Worm (Caenorhabditis elegans) whole organism, early embryonic: Measurements from ENCODE around the gene F43C11.4.

Experiments
- flt-1 ChIP-seq: fragments of 200-800 bp; sonication (Bioruptor generic); IDR thresholded peaks from 2 replicates; pipeline ENCODE4 v1.3.6; 2022; ENCODE audit warnings: missing genetic modification characterization, missing compliant biosample characterization
- hmg-4 ChIP-seq: fragments of 200-800 bp; sonication (Bioruptor generic); optimal IDR thresholded peaks from 2 replicates; lab custom pipeline; 2018; ENCODE audit warnings: mild to moderate bottlenecking, missing genetic modification characterization, missing compliant biosample characterization
- scrt-1 ChIP-seq: fragments of 200-800 bp; sonication (Bioruptor generic); IDR thresholded peaks from 2 replicates; pipeline ENCODE4 v1.3.6; 2022; ENCODE audit warnings: missing genetic modification characterization, missing compliant biosample characterization
- tbx-37 ChIP-seq: fragments of 200-800 bp; sonication (Bioruptor generic); conservative IDR thresholded peaks from 2 replicates; pipeline ENCODE4 v1.3.6; 2022; ENCODE audit warnings: missing genetic modification reagents, missing genetic modification characterization, missing compliant biosample characterization
- tra-4 ChIP-seq: sonication (generic microtip); optimal IDR thresholded peaks from 2 replicates; lab custom pipeline; 2017; ENCODE audit warnings: missing genetic modification characterization, missing compliant biosample characterization

ce11 chrII:2330462-2330861 is 16.3 kb upstream of the F43C11.4 start:
- TF ChIP-seq flt-1 (GFP tag; lab: Robert Waterston, UW): no peak
- TF ChIP-seq scrt-1 (GFP tag; lab: Robert Waterston, UW): no peak
- no peak for TF ChIP-seq hmg-4
- TF ChIP-seq tra-4 (tag; lab: Kevin White, UChicago): no peak
- TF ChIP-seq tbx-37 (GFP tag; lab: Robert Waterston, UW): no peak
